Fruit fly (Drosophila melanogaster) whole organism, prepupa: Measurements from ENCODE around the gene CG18549.

Experiments
- CG1621 ChIP-seq: fragments of 200-800 bp; sonication (Bioruptor generic); optimal IDR thresholded peaks from 3 replicates; lab custom pipeline; 2018; ENCODE audit warnings: missing biosample characterization, mild to moderate bottlenecking, missing genetic modification characterization
- CG4318 ChIP-seq: fragments of 200-800 bp; sonication (Bioruptor generic); optimal IDR thresholded peaks from 3 replicates; lab custom pipeline; 2017; ENCODE audit warnings: missing biosample characterization, mild to moderate bottlenecking, missing genetic modification characterization
- CG8632 ChIP-seq: fragments of 200-800 bp; sonication (Bioruptor generic); optimal IDR thresholded peaks from 3 replicates; lab custom pipeline; 2016; ENCODE audit warnings: missing biosample characterization, missing genetic modification characterization
- OdsH ChIP-seq: fragments of 200-800 bp; sonication (Bioruptor generic); optimal IDR thresholded peaks from 3 replicates; lab custom pipeline; 2016; ENCODE audit warnings: missing biosample characterization, missing genetic modification characterization
- Sox102F ChIP-seq: fragments of 200-800 bp; sonication (Bioruptor generic); optimal IDR thresholded peaks from 2 replicates; lab custom pipeline; 2016; ENCODE audit warnings: missing biosample characterization, mild to moderate bottlenecking, missing genetic modification characterization
- achi ChIP-seq: fragments of 200-800 bp; sonication (Bioruptor generic); optimal IDR thresholded peaks from 3 replicates; lab custom pipeline; 2016; ENCODE audit warnings: missing biosample characterization, missing genetic modification characterization
- esn ChIP-seq: fragments of 200-800 bp; sonication (Bioruptor generic); optimal IDR thresholded peaks from 2 replicates; lab custom pipeline; 2016; ENCODE audit warnings: missing biosample characterization, mild to moderate bottlenecking, missing genetic modification characterization, moderate library complexity
- lz ChIP-seq: fragments of 200-800 bp; sonication (Bioruptor generic); optimal IDR thresholded peaks from 3 replicates; lab custom pipeline; 2016; ENCODE audit warnings: missing biosample characterization, missing genetic modification characterization
- salr ChIP-seq, 2 experiments: fragments of 200-800 bp; sonication (Bioruptor generic); optimal IDR thresholded peaks; 3 replicates each; lab custom pipeline; 2016 to 2018; ENCODE audit warnings: missing biosample characterization in 2 of 2, missing genetic modification characterization in 2 of 2, mild to moderate bottlenecking in 1 of 2

dm6 chr3R:12442601-12443533 lies 6.2 kb upstream of the CG18549 start:
- TF ChIP-seq lz (peak; percentile 45), CG8632 (no peak), CG1621 (no peak), CG4318 (GFP tag; lab: Kevin White, UChicago) (peak; percentile 18), OdsH (peak; percentile 54), esn (GFP tag; lab: Kevin White, UChicago) (peak; percentile 54), Sox102F (peak; percentile 31), salr (GFP tag; optimal IDR thresholded peaks at IDR 0.05; lab: Kevin White, UChicago) (peak in 1 of 2 experiments; percentile 57), achi (peak; percentile 45)
